Fruit fly (Drosophila melanogaster): ENCODE results near the gene GstD4.

Gene GstD4

dm6 chr3R:12373800-12374199, at the start of gene GstD4:
Gene GstD4, plus strand, starts transcription at chr3R:12374100.
- TF ChIP-seq Dif (GFP tag; optimal IDR thresholded peaks at IDR 0.05; ENCODE audit: partially characterized antibody) (no peak), br (GFP tag; optimal IDR thresholded peaks at IDR 0.05) (no peak), usp (GFP tag; optimal IDR thresholded peaks at IDR 0.05) (no peak), Vsx2 (GFP tag; optimal IDR thresholded peaks at IDR 0.05; ENCODE audit: partially characterized antibody) (no peak), foxo (GFP tag; optimal IDR thresholded peaks at IDR 0.05) (no peak), jim (GFP tag; optimal IDR thresholded peaks at IDR 0.05) (no peak), fru (GFP tag; optimal IDR thresholded peaks at IDR 0.05) (no peak), HLH106 (tag; optimal IDR thresholded peaks at IDR 0.05) (no peak), psq (GFP tag; optimal IDR thresholded peaks at IDR 0.05) (no peak), ey (GFP tag; optimal IDR thresholded peaks at IDR 0.05) (no peak), lola (GFP tag; optimal IDR thresholded peaks at IDR 0.05) (no peak), sage (GFP tag; optimal IDR thresholded peaks at IDR 0.05) (no peak), GATAd (GFP tag; optimal IDR thresholded peaks at IDR 0.05) (no peak), Hr83 (GFP tag; optimal IDR thresholded peaks at IDR 0.05; ENCODE audit: poor library complexity, severe bottlenecking) (no peak), h (GFP tag; optimal IDR thresholded peaks at IDR 0.05) (no peak), Mio (GFP tag; optimal IDR thresholded peaks at IDR 0.05) (no peak), Rel (GFP tag; optimal IDR thresholded peaks at IDR 0.05) (no peak), Rel (tag; optimal IDR thresholded peaks at IDR 0.05) (no peak)

dm6 chr3R:12326855-12327254, 47.0 kb upstream of the GstD4 start:
- TF ChIP-seq sage (GFP tag; optimal IDR thresholded peaks at IDR 0.05) (no peak), Dfd (GFP tag; optimal IDR thresholded peaks at IDR 0.05) (no peak), rgr (GFP tag; optimal IDR thresholded peaks at IDR 0.05) (no peak), Rel (GFP tag; optimal IDR thresholded peaks at IDR 0.05) (no peak), Rel (tag; optimal IDR thresholded peaks at IDR 0.05) (peak; percentile 84), OdsH (GFP tag; optimal IDR thresholded peaks at IDR 0.05) (no peak), Hr78 (GFP tag; optimal IDR thresholded peaks at IDR 0.05) (no peak)

- no peak for TF ChIP-seq lola (GFP tag; optimal IDR thresholded peaks at IDR 0.05)
These were observed 44.1 kb upstream of the GstD4 start for dm6 chr3R:12329827-12330226.

- TF ChIP-seq tai (GFP tag; optimal IDR thresholded peaks at IDR 0.05) (no peak), h (GFP tag; optimal IDR thresholded peaks at IDR 0.05) (peak; percentile 63), Sp1 (GFP tag; optimal IDR thresholded peaks at IDR 0.05) (peak; percentile 17), rgr (GFP tag; optimal IDR thresholded peaks at IDR 0.05) (peak; percentile 35), Hnf4 (GFP tag; optimal IDR thresholded peaks at IDR 0.05) (peak; percentile 19)
These were observed 32.5 kb upstream of the GstD4 start, which contains the start of gene Sgsf for dm6 chr3R:12341374-12341773. Gene Sgsf, plus strand, starts transcription at chr3R:12341674.

dm6 chr3R:12344914-12345549, 28.9 kb upstream of the GstD4 start:
- TF ChIP-seq Dfd (GFP tag; optimal IDR thresholded peaks at IDR 0.05) (no peak), lola (GFP tag; optimal IDR thresholded peaks at IDR 0.05) (no peak), foxo (GFP tag; optimal IDR thresholded peaks at IDR 0.05) (peak in 1 of 2 experiments; percentile 35), psq (GFP tag; optimal IDR thresholded peaks at IDR 0.05) (peak; percentile 15), HLH106 (tag; optimal IDR thresholded peaks at IDR 0.05) (peak; percentile 46), N (GFP tag; optimal IDR thresholded peaks at IDR 0.05) (no peak), rgr (GFP tag; optimal IDR thresholded peaks at IDR 0.05) (peak; percentile 0), sv (GFP tag; optimal IDR thresholded peaks at IDR 0.05) (no peak), br (GFP tag; optimal IDR thresholded peaks at IDR 0.05) (peak; percentile 9), ey (GFP tag; optimal IDR thresholded peaks at IDR 0.05) (peak; percentile 37), CG9705 (GFP tag; optimal IDR thresholded peaks at IDR 0.05) (no peak), woc (GFP tag; optimal IDR thresholded peaks at IDR 0.05) (peak; percentile 10), dsf (GFP tag; optimal IDR thresholded peaks at IDR 0.05; ENCODE audit: borderline replicate concordance) (no peak), Rel (GFP tag; optimal IDR thresholded peaks at IDR 0.05) (no peak), Rel (tag; optimal IDR thresholded peaks at IDR 0.05) (peak; percentile 93), Dif (GFP tag; optimal IDR thresholded peaks at IDR 0.05; ENCODE audit: partially characterized antibody) (no peak), Sp1 (GFP tag; optimal IDR thresholded peaks at IDR 0.05) (peak; percentile 31), CrebA (GFP tag; optimal IDR thresholded peaks at IDR 0.05; ENCODE audit: borderline replicate concordance) (no peak), fru (GFP tag; optimal IDR thresholded peaks at IDR 0.05) (peak; percentile 44), h (GFP tag; optimal IDR thresholded peaks at IDR 0.05) (peak; percentile 33), dmrt93B (GFP tag; optimal IDR thresholded peaks at IDR 0.05) (peak; percentile 36), dl (GFP tag; optimal IDR thresholded peaks at IDR 0.05; ENCODE audit: insufficient read depth in 1 of 2, partially characterized antibody in 2 of 2) (no peak), OdsH (GFP tag; optimal IDR thresholded peaks at IDR 0.05) (peak; percentile 20)

Data from whole organism, wandering third instar larva.